Worm (Caenorhabditis elegans) whole organism, midembryonic: ENCODE measurements around the gene F42G2.2.

Experiments used
- T22C8.4 ChIP-seq: fragments of 200-800 bp; sonication (Bioruptor generic); IDR thresholded peaks from 2 replicates; pipeline ENCODE4 v1.3.6; 2022; ENCODE audit warnings: missing genetic modification characterization, missing compliant biosample characterization
- cog-1 ChIP-seq: sonication (generic microtip); optimal IDR thresholded peaks from 2 replicates; lab custom pipeline; 2016; ENCODE audit warnings: missing genetic modification characterization, missing compliant biosample characterization
- flt-1 ChIP-seq: fragments of 200-800 bp; sonication (Bioruptor generic); IDR thresholded peaks from 2 replicates; pipeline ENCODE4 v1.3.6; 2022; ENCODE audit warnings: missing genetic modification characterization, missing compliant biosample characterization
- klf-2 ChIP-seq: fragments of 200-800 bp; sonication (Bioruptor generic); conservative IDR thresholded peaks from 2 replicates; pipeline ENCODE4 v1.3.6; 2022; ENCODE audit warnings: missing genetic modification reagents, missing genetic modification characterization, missing compliant biosample characterization
- med-1 ChIP-seq: sonication (generic microtip); optimal IDR thresholded peaks from 2 replicates; lab custom pipeline; 2017; ENCODE audit warnings: missing genetic modification characterization, mild to moderate bottlenecking, missing compliant biosample characterization, antibody characterized with exemption, missing genetic modification reagents; ENCODE audit not compliant: insufficient read depth
- ref-1 ChIP-seq: fragments of 200-800 bp; sonication (Bioruptor generic); conservative IDR thresholded peaks from 2 replicates; pipeline ENCODE4 v1.3.6; 2022; ENCODE audit warnings: missing genetic modification reagents, missing genetic modification characterization, missing compliant biosample characterization
- tab-1 ChIP-seq: fragments of 200-800 bp; sonication (Bioruptor generic); IDR thresholded peaks from 2 replicates; pipeline ENCODE4 v1.3.6; 2022; ENCODE audit warnings: missing genetic modification characterization, missing compliant biosample characterization
- ztf-23 ChIP-seq: fragments of 200-800 bp; sonication (Bioruptor generic); IDR thresholded peaks from 2 replicates; pipeline ENCODE4 v1.3.6; 2022; ENCODE audit warnings: missing genetic modification reagents, missing genetic modification characterization, missing compliant biosample characterization
- ztf-29 ChIP-seq: fragments of 200-800 bp; sonication (Bioruptor generic); IDR thresholded peaks from 2 replicates; pipeline ENCODE4 v1.3.6; 2022; ENCODE audit warnings: missing genetic modification reagents, missing genetic modification characterization, missing compliant biosample characterization

Gene F42G2.2

DNA sequence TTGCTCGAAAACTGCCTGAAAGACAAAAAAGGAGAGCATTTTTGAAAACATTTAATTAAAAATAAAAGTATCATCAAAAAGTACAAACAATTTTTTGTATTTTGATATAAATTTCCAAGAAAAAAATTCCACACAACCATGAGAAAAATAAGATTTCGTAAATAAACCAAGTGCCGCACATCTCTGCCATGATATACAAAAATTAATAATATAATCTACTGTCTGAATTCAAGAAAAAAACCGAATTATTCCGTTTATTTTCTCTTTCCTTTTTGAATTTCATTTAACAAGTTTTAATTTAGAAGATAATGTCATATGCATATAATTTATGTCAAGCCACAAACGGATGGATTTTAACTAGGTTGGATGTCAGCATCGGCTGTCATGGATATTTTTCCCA is at the start of gene F42G2.2:
F42G2.2 (plus strand) TSS at position 301 of the 400 bp plus-strand sequence.
- TF ChIP-seq flt-1 (no peak), cog-1 (no peak), klf-2 (GFP tag; lab: Robert Waterston, UW) (no peak), T22C8.4 (no peak), med-1 (GFP tag; lab: Kevin White, UChicago) (no peak), ztf-29 (no peak), ztf-23 (no peak), ref-1 (GFP tag; lab: Robert Waterston, UW) (no peak), tab-1 (GFP tag; lab: Robert Waterston, UW) (no peak)

DNA sequence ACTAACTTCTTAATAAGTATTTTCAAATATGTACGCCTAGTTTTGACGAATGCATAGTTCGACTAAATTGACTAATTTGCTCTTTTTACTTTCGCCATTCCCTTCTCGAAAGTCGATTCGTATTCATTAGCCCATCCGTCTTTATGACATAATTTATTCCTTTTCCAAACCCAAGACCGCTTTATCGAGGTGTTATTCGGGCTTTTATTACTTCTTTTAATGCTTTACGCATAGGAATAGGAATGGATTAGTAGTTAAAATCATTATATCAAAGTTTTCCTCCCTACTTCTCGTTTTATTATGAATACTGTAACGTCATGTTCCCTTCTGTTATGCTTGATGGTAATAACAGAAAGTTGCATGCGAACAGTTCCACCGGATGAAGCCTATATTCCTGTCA is 47.0 kb upstream of the F42G2.2 start, which contains the start of gene F16G10.2:
F16G10.2 (plus strand) TSS at position 301 of the 400 bp plus-strand sequence.
- no peak for TF ChIP-seq ztf-29
- TF ChIP-seq flt-1, result no peak

DNA sequence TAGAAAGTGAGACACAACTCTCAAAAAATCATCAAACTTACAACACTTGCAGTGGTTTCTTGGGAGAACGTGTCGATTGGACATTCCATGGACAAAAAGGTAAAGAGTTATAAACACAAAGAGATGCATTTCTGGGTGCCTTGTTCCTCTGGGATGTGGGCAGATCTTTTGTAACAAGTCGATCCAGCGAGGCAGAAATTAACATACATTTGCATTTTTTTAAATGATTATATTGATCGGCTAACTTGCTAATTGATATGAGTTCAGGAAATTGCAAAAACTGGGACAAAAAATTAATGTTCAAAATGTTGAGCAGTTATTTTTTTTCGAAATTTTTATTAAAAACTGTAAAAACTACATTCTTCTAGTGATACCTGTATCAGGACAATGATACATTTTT is 44.3 kb upstream of the F42G2.2 start, which contains the start of gene F16G10.6:
F16G10.6 (minus strand) TSS at position 101 of the 400 bp plus-strand sequence.
- TF ChIP-seq cog-1, result no peak
- TF ChIP-seq ref-1 (GFP tag; lab: Robert Waterston, UW), result no peak
- no peak for TF ChIP-seq ztf-23
- no peak for TF ChIP-seq flt-1
- no peak for TF ChIP-seq med-1 (GFP tag; lab: Kevin White, UChicago)
- no peak for TF ChIP-seq tab-1 (GFP tag; lab: Robert Waterston, UW)
- TF ChIP-seq klf-2 (GFP tag; lab: Robert Waterston, UW), result no peak
- no peak for TF ChIP-seq ztf-29
- no peak for TF ChIP-seq T22C8.4

DNA sequence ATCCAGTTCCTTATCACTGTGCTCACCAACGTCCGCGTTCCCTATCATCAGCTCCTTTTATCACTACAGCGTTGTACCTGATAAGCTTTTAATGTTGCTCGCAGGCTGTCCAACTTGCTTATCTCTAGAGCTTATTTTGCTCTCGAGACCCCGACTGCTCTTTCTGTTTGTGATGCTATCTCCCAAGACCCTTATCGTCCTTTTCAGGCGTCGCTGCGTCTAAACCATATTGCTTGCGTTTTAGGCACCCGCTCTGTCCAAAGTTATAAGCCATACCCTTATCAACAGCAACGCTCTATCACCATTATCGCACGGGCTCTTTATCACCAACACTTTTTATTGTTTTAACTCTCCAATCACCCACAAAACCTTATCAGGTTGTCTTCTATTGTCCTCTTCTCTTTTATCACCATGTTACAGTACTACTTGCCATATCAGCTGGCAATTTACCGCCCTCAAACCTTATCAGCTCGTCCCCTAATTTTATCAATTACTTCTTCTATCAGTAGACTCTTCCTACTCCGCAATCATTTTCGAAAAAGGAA is 43.5 kb upstream of the F42G2.2 start:
- no peak for TF ChIP-seq cog-1
- no peak for TF ChIP-seq ref-1 (GFP tag; lab: Robert Waterston, UW)
- TF ChIP-seq tab-1 (GFP tag; lab: Robert Waterston, UW), result no peak
- TF ChIP-seq klf-2 (GFP tag; lab: Robert Waterston, UW), result no peak
- TF ChIP-seq T22C8.4, result no peak
- no peak for TF ChIP-seq ztf-29
- TF ChIP-seq ztf-23, result no peak
- no peak for TF ChIP-seq flt-1
- no peak for TF ChIP-seq med-1 (GFP tag; lab: Kevin White, UChicago)

DNA sequence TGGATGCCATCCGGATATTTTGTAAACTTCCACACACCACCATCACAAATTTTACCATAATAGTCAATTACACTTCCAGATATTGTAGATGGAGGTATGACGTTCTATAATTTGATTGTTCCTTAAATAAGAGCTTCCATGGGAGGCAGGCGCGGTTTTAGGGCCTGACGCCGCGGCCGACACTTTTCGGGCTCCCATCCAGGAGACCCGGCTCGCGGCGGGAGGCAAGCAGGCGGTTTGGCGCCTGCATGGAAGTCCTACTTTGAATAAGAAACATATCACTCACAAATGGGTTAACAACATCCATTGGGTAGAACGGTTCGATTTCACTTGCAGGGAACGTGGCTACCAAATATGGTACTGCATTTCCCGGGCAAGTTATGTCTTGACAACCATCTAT is 42.3 kb upstream of the F42G2.2 start:
- TF ChIP-seq tab-1 (GFP tag; lab: Robert Waterston, UW) (no peak), ztf-29 (no peak), klf-2 (GFP tag; lab: Robert Waterston, UW) (no peak), ztf-23 (no peak), T22C8.4 (no peak), flt-1 (no peak), cog-1 (no peak), med-1 (GFP tag; lab: Kevin White, UChicago) (no peak), ref-1 (GFP tag; lab: Robert Waterston, UW) (no peak)

DNA sequence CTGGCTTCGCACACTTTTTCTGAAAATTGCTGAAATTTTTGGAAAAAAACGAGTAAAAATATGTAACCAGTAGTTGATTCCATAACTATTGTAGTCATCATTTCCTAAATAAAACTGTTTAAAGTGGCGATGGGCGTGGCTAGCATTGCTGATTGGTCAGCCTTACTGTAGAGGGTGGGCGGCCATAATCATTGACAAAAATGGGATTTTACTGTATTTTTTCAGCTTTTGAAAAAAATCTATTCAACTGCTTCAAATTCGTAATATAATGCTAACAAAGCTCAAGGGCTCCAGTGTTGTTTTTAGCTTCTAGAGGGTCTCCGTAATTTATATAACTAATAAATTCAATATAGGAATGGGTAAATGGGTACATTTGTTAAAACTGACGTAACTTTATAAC is 41.8 kb upstream of the F42G2.2 start, which contains the start of gene F16G10.7:
F16G10.7 (minus strand) TSS at position 101 of the 400 bp plus-strand sequence.
- TF ChIP-seq med-1 (GFP tag; lab: Kevin White, UChicago) (no peak), cog-1 (no peak), ztf-23 (no peak), ref-1 (GFP tag; lab: Robert Waterston, UW) (no peak), flt-1 (no peak)

DNA sequence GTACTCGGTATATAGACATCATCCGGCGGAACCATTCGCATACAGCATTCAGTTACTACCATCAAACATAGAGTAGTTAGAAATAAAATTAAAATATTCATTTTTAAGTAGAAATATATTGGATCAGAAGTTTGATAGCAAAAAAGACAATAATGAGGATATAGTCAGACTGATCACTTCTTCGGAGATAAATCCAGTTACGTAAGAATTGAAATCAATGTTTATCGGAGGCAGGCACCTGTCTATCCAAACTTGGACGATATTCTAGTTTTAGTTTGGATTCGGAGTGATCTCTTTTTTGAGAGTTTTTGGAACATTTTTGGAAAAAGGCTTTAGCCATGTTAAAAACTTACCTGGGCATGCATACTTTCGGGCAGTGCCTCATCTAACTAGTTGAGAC is 38.7 kb upstream of the F42G2.2 start, which contains the start of gene F16G10.8:
F16G10.8 (minus strand) TSS at position 101 of the 400 bp plus-strand sequence.
- TF ChIP-seq flt-1, result no peak
- TF ChIP-seq tab-1 (GFP tag; lab: Robert Waterston, UW), result no peak
- TF ChIP-seq cog-1, result no peak
- TF ChIP-seq ztf-23, result no peak
- TF ChIP-seq T22C8.4, result no peak
- no peak for TF ChIP-seq ztf-29
- TF ChIP-seq med-1 (GFP tag; lab: Kevin White, UChicago), result no peak
- TF ChIP-seq klf-2 (GFP tag; lab: Robert Waterston, UW), result no peak
- no peak for TF ChIP-seq ref-1 (GFP tag; lab: Robert Waterston, UW)

DNA sequence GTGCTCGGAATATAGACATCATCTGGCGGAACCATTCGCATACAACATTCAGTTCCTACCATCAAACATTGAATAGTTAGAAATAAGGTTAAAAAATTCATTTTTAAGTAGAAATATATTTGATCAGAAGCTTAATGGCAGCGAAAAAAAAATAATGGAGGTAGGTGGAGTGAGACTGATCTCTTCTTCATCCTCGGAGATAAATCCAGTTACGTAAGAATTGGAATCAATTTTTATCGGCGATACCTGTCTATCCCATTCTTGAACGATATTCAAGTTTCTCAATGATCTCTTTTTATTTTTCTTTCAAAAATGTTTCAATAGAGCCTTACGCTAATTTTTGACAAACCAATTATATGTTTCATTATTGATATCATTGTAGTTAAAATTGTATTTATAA is 36.5 kb upstream of the F42G2.2 start, which contains the start of gene F16G10.9:
F16G10.9 (minus strand) TSS at position 101 of the 400 bp plus-strand sequence.
- TF ChIP-seq tab-1 (GFP tag; lab: Robert Waterston, UW) (no peak), ztf-23 (no peak), klf-2 (GFP tag; lab: Robert Waterston, UW) (no peak), T22C8.4 (no peak), med-1 (GFP tag; lab: Kevin White, UChicago) (no peak), cog-1 (no peak), flt-1 (no peak), ztf-29 (no peak), ref-1 (GFP tag; lab: Robert Waterston, UW) (no peak)

DNA sequence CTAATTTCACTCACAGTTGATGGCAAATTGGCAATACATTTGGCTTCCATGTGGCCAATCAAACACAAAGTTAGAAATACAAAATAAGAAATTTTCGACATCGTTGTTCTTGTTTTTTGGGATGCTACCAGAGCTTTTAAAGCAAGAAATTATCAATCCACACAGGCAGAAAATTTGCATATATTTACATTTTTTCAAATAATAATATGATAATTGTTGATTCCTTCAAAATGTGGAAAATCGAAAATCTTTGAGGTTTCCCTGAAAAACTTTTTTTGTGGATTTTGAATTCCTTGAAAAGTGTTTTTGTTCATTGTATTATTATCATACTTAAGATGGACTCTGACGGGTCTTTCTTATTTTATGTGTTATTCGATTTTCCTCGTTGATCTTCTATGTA is 31.1 kb upstream of the F42G2.2 start, which contains the start of gene F16G10.10:
F16G10.10 (minus strand) TSS at position 101 of the 400 bp plus-strand sequence.
- TF ChIP-seq tab-1 (GFP tag; lab: Robert Waterston, UW) (no peak), ztf-23 (no peak), klf-2 (GFP tag; lab: Robert Waterston, UW) (no peak), cog-1 (no peak), ref-1 (GFP tag; lab: Robert Waterston, UW) (no peak), flt-1 (no peak), ztf-29 (no peak), T22C8.4 (no peak), med-1 (GFP tag; lab: Kevin White, UChicago) (no peak)

DNA sequence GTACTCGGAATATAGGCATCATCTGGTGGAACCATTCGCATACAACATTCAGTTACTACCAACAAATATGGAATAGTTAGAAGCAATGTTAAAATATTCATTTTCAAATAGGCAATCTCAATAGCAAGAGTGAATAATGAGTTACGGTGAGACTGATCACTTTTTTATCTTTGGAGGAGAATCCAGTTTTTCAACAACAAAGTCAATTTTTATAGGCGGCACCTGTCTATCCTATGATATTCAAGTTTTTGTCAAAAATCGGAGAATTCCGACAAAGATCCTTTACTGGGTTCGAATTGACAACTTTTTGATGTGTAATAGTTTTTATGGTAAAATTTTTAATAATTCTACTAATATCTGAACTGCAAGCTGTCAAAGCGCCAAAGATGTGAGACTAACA is 28.2 kb upstream of the F42G2.2 start, which contains the start of gene F16G10.11:
F16G10.11 (minus strand) TSS at position 101 of the 400 bp plus-strand sequence.
- TF ChIP-seq ztf-29, result no peak
- TF ChIP-seq med-1 (GFP tag; lab: Kevin White, UChicago), result no peak
- no peak for TF ChIP-seq T22C8.4
- TF ChIP-seq tab-1 (GFP tag; lab: Robert Waterston, UW), result no peak
- no peak for TF ChIP-seq ref-1 (GFP tag; lab: Robert Waterston, UW)
- no peak for TF ChIP-seq cog-1
- TF ChIP-seq flt-1, result no peak
- no peak for TF ChIP-seq ztf-23
